Fruit fly (Drosophila melanogaster): ENCODE data around the gene betaCOP.

betaCOP gene

DNA sequence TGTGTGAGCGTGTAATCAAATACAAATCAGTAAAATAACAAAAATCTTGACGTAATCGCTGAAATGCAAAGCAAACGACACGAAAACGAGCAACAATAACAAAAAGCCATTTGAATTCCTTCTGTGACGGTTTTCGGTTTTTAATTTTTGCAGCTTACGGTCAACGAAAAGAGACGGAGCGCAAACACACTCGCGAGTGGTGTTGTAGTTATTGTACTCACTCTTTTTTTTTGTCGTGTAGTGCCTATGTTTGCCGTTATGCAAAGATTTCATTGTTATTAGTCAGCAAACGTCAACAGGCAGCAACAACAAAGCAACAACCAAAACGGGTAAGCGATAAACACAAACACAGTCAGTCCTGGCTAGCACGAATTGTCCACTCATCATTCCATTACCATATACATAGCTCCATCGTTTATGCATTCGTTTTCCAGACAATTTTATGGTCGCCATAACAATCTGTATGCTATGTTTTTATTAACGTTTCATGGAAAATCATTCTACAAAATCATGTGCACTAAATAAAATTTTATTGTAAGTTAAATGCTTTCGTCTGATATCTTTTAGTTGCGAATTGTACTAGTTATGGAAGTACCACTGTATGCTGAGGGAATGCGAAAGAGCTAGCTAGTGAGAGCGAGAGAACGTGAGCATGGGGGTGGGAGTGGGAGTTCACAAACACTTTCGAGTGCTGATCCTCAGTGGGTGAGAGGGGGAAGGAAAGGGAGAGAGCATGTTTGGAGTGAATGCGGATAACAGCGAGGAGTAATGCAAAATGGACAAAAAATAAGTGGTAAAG, 18.0 kb downstream of the betaCOP start (continued):
- TF ChIP-seq sna (GFP tag; IDR thresholded peaks at IDR 0.05; ENCODE audit: partially characterized antibody) (no peak), CG14860 (GFP tag; IDR thresholded peaks at IDR 0.05; ENCODE audit: partially characterized antibody) (no peak), CG9215 (GFP tag; IDR thresholded peaks at IDR 0.05) (peak; percentile 84), Ssrp (tag; optimal IDR thresholded peaks at IDR 0.05) (peak; percentile 45), fu2 (GFP tag; optimal IDR thresholded peaks at IDR 0.05) (peak; percentile 44), Rx (GFP tag; IDR thresholded peaks at IDR 0.05) (0 out of 2 replicates have a peak, but pooled peaks have one; percentile 33), CG11085 (GFP tag; IDR thresholded peaks at IDR 0.05) (0 out of 2 replicates have a peak, but pooled peaks have one; percentile 56), Bgb (GFP tag; IDR thresholded peaks at IDR 0.05; ENCODE audit: partially characterized antibody) (no peak), CG2120 (GFP tag; optimal IDR thresholded peaks at IDR 0.05) (peak; percentile 86), B-H2 (GFP tag; optimal IDR thresholded peaks at IDR 0.05) (peak; percentile 89), exex (tag; optimal IDR thresholded peaks at IDR 0.05) (peak; percentile 44), CG5245 (GFP tag; optimal IDR thresholded peaks at IDR 0.05) (no peak), en (GFP tag; optimal IDR thresholded peaks at IDR 0.05) (no peak), fd64A (GFP tag; optimal IDR thresholded peaks at IDR 0.05) (peak; percentile 35), CG11398 (GFP tag; optimal IDR thresholded peaks at IDR 0.05) (no peak), CG10543 (GFP tag; optimal IDR thresholded peaks at IDR 0.05) (peak; percentile 90), Sin3A (optimal IDR thresholded peaks at IDR 0.05) (no peak), CG5953 (GFP tag; IDR thresholded peaks at IDR 0.05) (0 out of 2 replicates have a peak, but pooled peaks have one; percentile 3), Dip2 (GFP tag; IDR thresholded peaks at IDR 0.05) (no peak), CG10274 (GFP tag; optimal IDR thresholded peaks at IDR 0.05) (peak; percentile 45), br (optimal IDR thresholded peaks at IDR 0.05) (no peak), Rfx (GFP tag; IDR thresholded peaks at IDR 0.05) (peak; percentile 90), unc-4 (GFP tag; IDR thresholded peaks at IDR 0.05; ENCODE audit: partially characterized antibody) (no peak), Blimp-1 (GFP tag; optimal IDR thresholded peaks at IDR 0.05) (peak; percentile 55), kah (GFP tag; optimal IDR thresholded peaks at IDR 0.05) (peak; percentile 43), kay (GFP tag; optimal IDR thresholded peaks at IDR 0.05) (peak; percentile 75), CG42726 (GFP tag; IDR thresholded peaks at IDR 0.05; ENCODE audit: partially characterized antibody) (no peak), CG4617 (GFP tag; optimal IDR thresholded peaks at IDR 0.05; ENCODE audit: borderline replicate concordance) (no peak), NC2β (GFP tag; optimal IDR thresholded peaks at IDR 0.05) (peak; percentile 28), grn (GFP tag; optimal IDR thresholded peaks at IDR 0.05) (no peak), crc (GFP tag; optimal IDR thresholded peaks at IDR 0.05) (peak; percentile 33), pum (GFP tag; optimal IDR thresholded peaks at IDR 0.05) (peak; percentile 45), D19A (tag; optimal IDR thresholded peaks at IDR 0.05) (peak; percentile 62), CG7271 (tag; optimal IDR thresholded peaks at IDR 0.05) (no peak), Hsf (GFP tag; optimal IDR thresholded peaks at IDR 0.05) (peak; percentile 61), bowl (GFP tag; IDR thresholded peaks at IDR 0.05) (peak; percentile 59; the same call in 1 of the 2 replicates), CG3065 (GFP tag; optimal IDR thresholded peaks at IDR 0.05) (no peak), CG31441 (GFP tag; IDR thresholded peaks at IDR 0.05) (no peak), CG18011 (GFP tag; optimal IDR thresholded peaks at IDR 0.05) (peak; percentile 15), Ets97D (GFP tag; optimal IDR thresholded peaks at IDR 0.05) (peak; percentile 26), CG18262 (tag; optimal IDR thresholded peaks at IDR 0.05) (peak; percentile 62), da (GFP tag; optimal IDR thresholded peaks at IDR 0.05) (no peak), slbo (GFP tag; IDR thresholded peaks at IDR 0.05) (peak; percentile 88), lbe (GFP tag; optimal IDR thresholded peaks at IDR 0.05) (no peak), CG10321 (GFP tag; IDR thresholded peaks at IDR 0.05) (peak; percentile 56; the same call in 1 of the 2 replicates), Xbp1 (GFP tag; optimal IDR thresholded peaks at IDR 0.05) (peak; percentile 58), tx (GFP tag; optimal IDR thresholded peaks at IDR 0.05) (peak; percentile 48), Jarid2 (GFP tag; optimal IDR thresholded peaks at IDR 0.05) (no peak), NfI (GFP tag; optimal IDR thresholded peaks at IDR 0.05) (peak; percentile 80), CG15073 (GFP tag; optimal IDR thresholded peaks at IDR 0.05) (no peak)
